Worm (Caenorhabditis elegans) whole organism, midembryonic: ENCODE measurements around the gene T01C8.2.

Experiments
- T22C8.4 ChIP-seq: fragments of 200-800 bp; sonication (Bioruptor generic); IDR thresholded peaks from 2 replicates; pipeline ENCODE4 v1.3.6; 2022; ENCODE audit warnings: missing genetic modification characterization, missing compliant biosample characterization
- cog-1 ChIP-seq: sonication (generic microtip); optimal IDR thresholded peaks from 2 replicates; lab custom pipeline; 2016; ENCODE audit warnings: missing genetic modification characterization, missing compliant biosample characterization
- flt-1 ChIP-seq: fragments of 200-800 bp; sonication (Bioruptor generic); IDR thresholded peaks from 2 replicates; pipeline ENCODE4 v1.3.6; 2022; ENCODE audit warnings: missing genetic modification characterization, missing compliant biosample characterization
- klf-2 ChIP-seq: fragments of 200-800 bp; sonication (Bioruptor generic); conservative IDR thresholded peaks from 2 replicates; pipeline ENCODE4 v1.3.6; 2022; ENCODE audit warnings: missing genetic modification reagents, missing genetic modification characterization, missing compliant biosample characterization
- med-1 ChIP-seq: sonication (generic microtip); optimal IDR thresholded peaks from 2 replicates; lab custom pipeline; 2017; ENCODE audit warnings: missing genetic modification characterization, mild to moderate bottlenecking, missing compliant biosample characterization, antibody characterized with exemption, missing genetic modification reagents; ENCODE audit not compliant: insufficient read depth
- ref-1 ChIP-seq: fragments of 200-800 bp; sonication (Bioruptor generic); conservative IDR thresholded peaks from 2 replicates; pipeline ENCODE4 v1.3.6; 2022; ENCODE audit warnings: missing genetic modification reagents, missing genetic modification characterization, missing compliant biosample characterization
- tab-1 ChIP-seq: fragments of 200-800 bp; sonication (Bioruptor generic); IDR thresholded peaks from 2 replicates; pipeline ENCODE4 v1.3.6; 2022; ENCODE audit warnings: missing genetic modification characterization, missing compliant biosample characterization
- ztf-23 ChIP-seq: fragments of 200-800 bp; sonication (Bioruptor generic); IDR thresholded peaks from 2 replicates; pipeline ENCODE4 v1.3.6; 2022; ENCODE audit warnings: missing genetic modification reagents, missing genetic modification characterization, missing compliant biosample characterization
- ztf-29 ChIP-seq: fragments of 200-800 bp; sonication (Bioruptor generic); IDR thresholded peaks from 2 replicates; pipeline ENCODE4 v1.3.6; 2022; ENCODE audit warnings: missing genetic modification reagents, missing genetic modification characterization, missing compliant biosample characterization

DNA sequence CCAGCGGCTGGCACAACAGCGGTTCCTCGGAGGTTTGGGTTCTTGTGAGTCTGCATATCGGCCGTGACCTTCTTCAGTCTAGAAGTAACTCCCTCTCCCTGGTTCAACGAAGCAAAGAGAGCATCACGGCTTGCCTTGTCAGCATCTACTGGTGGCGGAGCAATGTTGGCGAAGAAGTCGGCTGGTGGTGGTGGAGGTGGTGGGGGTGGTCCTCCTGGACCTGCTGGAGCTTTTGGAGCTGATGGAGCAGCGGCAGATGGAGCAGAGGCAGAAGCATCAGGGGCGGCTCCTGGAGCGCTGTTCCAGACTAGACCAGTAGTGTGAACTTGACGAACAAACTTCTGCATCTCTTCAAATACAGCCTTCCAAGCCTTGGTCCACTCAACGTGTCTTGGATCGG is 22.3 kb downstream of the T01C8.2 start:
- no peak for TF ChIP-seq ref-1
- TF ChIP-seq flt-1 (GFP tag; lab: Robert Waterston, UW), result no peak
- TF ChIP-seq med-1 (GFP tag; lab: Kevin White, UChicago), result no peak
- no peak for TF ChIP-seq tab-1 (GFP tag; lab: Robert Waterston, UW)
- TF ChIP-seq ztf-29 (GFP tag; lab: Robert Waterston, UW), result no peak
- no peak for TF ChIP-seq klf-2
- TF ChIP-seq T22C8.4, result no peak
- no peak for TF ChIP-seq cog-1 (tag; lab: Kevin White, UChicago)
- no peak for TF ChIP-seq ztf-23 (GFP tag; lab: Robert Waterston, UW)
